Fruit fly (Drosophila melanogaster) whole organism, embryonic: ENCODE data around the gene CG32459.

Source experiments
- Abd-B ChIP-seq: fragments of 200-800 bp; sonication (Bioruptor generic); optimal IDR thresholded peaks from 2 replicates; lab custom pipeline; 2018; ENCODE audit warnings: missing biosample characterization, mild to moderate bottlenecking, missing genetic modification characterization, moderate library complexity
- Bgb ChIP-seq: fragments of 200-800 bp; sonication (Bioruptor generic); IDR thresholded peaks from 2 replicates; pipeline ENCODE4 v1.3.6; 2022; ENCODE audit warnings: missing biosample characterization, missing genetic modification characterization; ENCODE audit not compliant: partially characterized antibody
- CG11456 ChIP-seq: fragments of 200-800 bp; sonication (Bioruptor generic); IDR thresholded peaks from 3 replicates; pipeline ENCODE4 v1.3.6; 2022; ENCODE audit warnings: missing biosample characterization, missing genetic modification characterization
- CG14860 ChIP-seq: fragments of 200-800 bp; sonication (Bioruptor generic); IDR thresholded peaks from 3 replicates; pipeline ENCODE4 v1.3.6; 2022; ENCODE audit warnings: missing biosample characterization, missing genetic modification characterization; ENCODE audit not compliant: partially characterized antibody
- CG1647 ChIP-seq: fragments of 200-800 bp; sonication (Bioruptor generic); optimal IDR thresholded peaks from 3 replicates; lab custom pipeline; 2016; ENCODE audit warnings: missing biosample characterization, missing genetic modification characterization
- CG16813 ChIP-seq: fragments of 200-800 bp; sonication (Bioruptor generic); IDR thresholded peaks from 3 replicates; pipeline ENCODE4 v1.3.6; 2022; ENCODE audit warnings: missing biosample characterization, missing genetic modification characterization; ENCODE audit not compliant: partially characterized antibody
- CG1792 ChIP-seq: fragments of 200-800 bp; sonication (Bioruptor generic); optimal IDR thresholded peaks from 2 replicates; lab custom pipeline; 2016; ENCODE audit warnings: missing biosample characterization, missing genetic modification characterization
- CG32532 ChIP-seq: fragments of 200-800 bp; sonication (Bioruptor generic); IDR thresholded peaks from 2 replicates; pipeline ENCODE4 v1.3.6; 2022; ENCODE audit warnings: missing biosample characterization, missing genetic modification characterization
- CG3281 ChIP-seq: fragments of 200-800 bp; sonication (Bioruptor generic); optimal IDR thresholded peaks from 3 replicates; lab custom pipeline; 2017; ENCODE audit warnings: missing biosample characterization, mild to moderate bottlenecking, missing genetic modification characterization
- CG3726 ChIP-seq: fragments of 200-800 bp; sonication (Bioruptor generic); IDR thresholded peaks from 3 replicates; pipeline ENCODE4, ENCODE4 v1.3.6; 2022; ENCODE audit warnings: missing biosample characterization, missing genetic modification characterization
- CG5180 ChIP-seq: fragments of 200-800 bp; sonication (Bioruptor generic); optimal IDR thresholded peaks from 3 replicates; lab custom pipeline; 2017; ENCODE audit warnings: missing biosample characterization, missing genetic modification characterization, mild to moderate bottlenecking, moderate library complexity, missing genetic modification reagents
- CG7963 ChIP-seq: fragments of 200-800 bp; sonication (Bioruptor generic); IDR thresholded peaks from 3 replicates; pipeline ENCODE4 v1.3.6; 2022; ENCODE audit warnings: missing biosample characterization, missing genetic modification characterization; ENCODE audit not compliant: partially characterized antibody
- Dbx ChIP-seq: fragments of 200-800 bp; sonication (Bioruptor generic); IDR thresholded peaks from 3 replicates; pipeline ENCODE4 v1.3.6; 2022; ENCODE audit warnings: missing biosample characterization, missing genetic modification characterization
- Dek ChIP-seq: fragments of 200-800 bp; sonication (Bioruptor generic); optimal IDR thresholded peaks from 3 replicates; lab custom pipeline; 2019; ENCODE audit warnings: missing biosample characterization, mild to moderate bottlenecking, missing genetic modification characterization, moderate library complexity
- Dll ChIP-seq: fragments of 200-800 bp; sonication (Bioruptor generic); IDR thresholded peaks from 4 replicates; pipeline ENCODE4 v1.3.6; 2022; ENCODE audit warnings: missing biosample characterization, missing genetic modification characterization; ENCODE audit not compliant: partially characterized antibody
- GATAe ChIP-seq: fragments of 200-800 bp; sonication (Bioruptor generic); conservative IDR thresholded peaks from 2 replicates; pipeline ENCODE4 v1.3.6; 2022; ENCODE audit warnings: missing biosample characterization, missing genetic modification characterization
- Gsc ChIP-seq: fragments of 200-800 bp; sonication (Bioruptor generic); IDR thresholded peaks from 2 replicates; pipeline ENCODE4 v1.3.6; 2022; ENCODE audit warnings: missing biosample characterization, missing genetic modification characterization
- HLH4C ChIP-seq: fragments of 200-800 bp; sonication (Bioruptor generic); IDR thresholded peaks from 3 replicates; pipeline ENCODE4 v1.3.6; 2022; ENCODE audit warnings: missing biosample characterization, missing genetic modification characterization; ENCODE audit not compliant: partially characterized antibody
- Med ChIP-seq: fragments of 200-800 bp; sonication (Bioruptor generic); peaks from one replicate; lab custom pipeline; 2016; ENCODE audit warnings: missing biosample characterization, missing genetic modification characterization, mild to moderate bottlenecking, inconsistent platforms, moderate library complexity
- Rfx ChIP-seq: fragments of 200-800 bp; sonication (Bioruptor generic); IDR thresholded peaks from 2 replicates; pipeline ENCODE4 v1.3.6; 2022; ENCODE audit warnings: missing biosample characterization, missing genetic modification characterization
- Scr ChIP-seq: fragments of 200-800 bp; sonication (Bioruptor generic); IDR thresholded peaks from 2 replicates; pipeline ENCODE4 v1.3.6; 2022; ENCODE audit warnings: missing biosample characterization, missing genetic modification characterization; ENCODE audit not compliant: partially characterized antibody
- Sox100B ChIP-seq: fragments of 200-800 bp; sonication (Bioruptor generic); optimal IDR thresholded peaks from 3 replicates; lab custom pipeline; 2018; ENCODE audit warnings: missing biosample characterization, mild to moderate bottlenecking, missing genetic modification characterization
- Trl ChIP-seq, 3 experiments: fragments of >200 bp in 2 of 3; fragments of 200-800 bp in 1 of 3; sonication (Bioruptor generic) in 1 of 3; optimal IDR thresholded peaks; 2 replicates in 1 of 3; 3 replicates in 2 of 3; lab custom pipeline; 2016 to 2017; ENCODE audit warnings: missing biosample characterization in 1 of 3, missing genetic modification characterization in 1 of 3
- ab ChIP-seq: fragments of 200-800 bp; sonication (Bioruptor generic); optimal IDR thresholded peaks from 2 replicates; lab custom pipeline; 2016; ENCODE audit warnings: missing biosample characterization, missing genetic modification characterization
- amos ChIP-seq: fragments of 200-800 bp; sonication (Bioruptor generic); IDR thresholded peaks from 2 replicates; pipeline ENCODE4 v1.3.6; 2022; ENCODE audit warnings: missing biosample characterization, missing genetic modification characterization; ENCODE audit not compliant: partially characterized antibody
- aop ChIP-seq: fragments of 200-800 bp; sonication (Bioruptor generic); IDR thresholded peaks from 2 replicates; pipeline ENCODE4 v1.3.6; 2022; ENCODE audit warnings: missing biosample characterization, missing genetic modification characterization
- bbx ChIP-seq: fragments of 200-800 bp; sonication (Bioruptor generic); IDR thresholded peaks from 2 replicates; pipeline ENCODE4 v1.3.6; 2022; ENCODE audit warnings: missing biosample characterization, missing genetic modification characterization; ENCODE audit not compliant: partially characterized antibody
- br ChIP-seq: fragments of >200 bp; optimal IDR thresholded peaks from 2 replicates; lab custom pipeline; 2017
- bsh ChIP-seq, 2 experiments: fragments of 200-800 bp; sonication (Bioruptor generic); optimal IDR thresholded peaks; 2 replicates each; lab custom pipeline; 2017 to 2018; ENCODE audit warnings: mild to moderate bottlenecking in 2 of 2, missing biosample characterization in 2 of 2, missing genetic modification characterization in 2 of 2, moderate library complexity in 1 of 2
- btn ChIP-seq: fragments of 200-800 bp; sonication (Bioruptor generic); optimal IDR thresholded peaks from 2 replicates; lab custom pipeline; 2016; ENCODE audit warnings: missing biosample characterization, missing genetic modification characterization
- ci ChIP-seq: fragments of 200-800 bp; sonication (Bioruptor generic); IDR thresholded peaks from 3 replicates; pipeline ENCODE4 v1.3.6; 2022; ENCODE audit warnings: missing biosample characterization, missing genetic modification characterization
- dati ChIP-seq: fragments of 200-800 bp; sonication (Bioruptor generic); IDR thresholded peaks from 2 replicates; pipeline ENCODE4 v1.3.6; 2022; ENCODE audit warnings: missing biosample characterization, missing genetic modification characterization
- hb ChIP-seq: fragments of 200-800 bp; sonication (Bioruptor generic); IDR thresholded peaks from 3 replicates; pipeline ENCODE4 v1.3.6; 2022; ENCODE audit warnings: missing biosample characterization, missing genetic modification characterization; ENCODE audit not compliant: partially characterized antibody
- hkb ChIP-seq, 2 experiments: fragments of 200-800 bp in 1 of 2; fragments of >200 bp in 1 of 2; sonication (Bioruptor generic) in 1 of 2; IDR thresholded peaks in 1 of 2; optimal IDR thresholded peaks in 1 of 2; 2 replicates each; pipeline versions ENCODE4 v1.3.6 to Lab custom; 2017 to 2022; ENCODE audit warnings: missing biosample characterization in 1 of 2, missing genetic modification characterization in 1 of 2
- ind ChIP-seq: fragments of 200-800 bp; sonication (Bioruptor generic); optimal IDR thresholded peaks from 3 replicates; lab custom pipeline; 2016; ENCODE audit warnings: missing biosample characterization, missing genetic modification characterization
- knrl ChIP-seq: fragments of 200-800 bp; sonication (Bioruptor generic); IDR thresholded peaks from 3 replicates; pipeline ENCODE4 v1.3.6; 2022; ENCODE audit warnings: missing biosample characterization, missing genetic modification characterization; ENCODE audit not compliant: partially characterized antibody
- lbe ChIP-seq: fragments of 200-800 bp; sonication (Bioruptor generic); optimal IDR thresholded peaks from 2 replicates; lab custom pipeline; 2016; ENCODE audit warnings: missing biosample characterization, mild to moderate bottlenecking, missing genetic modification characterization
- mld ChIP-seq: fragments of 200-800 bp; sonication (Bioruptor generic); IDR thresholded peaks from 3 replicates; pipeline ENCODE4 v1.3.6; 2022; ENCODE audit warnings: missing biosample characterization, missing genetic modification characterization; ENCODE audit not compliant: partially characterized antibody
- nerfin-2 ChIP-seq: fragments of 200-800 bp; sonication (Bioruptor generic); IDR thresholded peaks from 2 replicates; pipeline ENCODE4 v1.3.6; 2022; ENCODE audit warnings: missing biosample characterization, missing genetic modification characterization; ENCODE audit not compliant: partially characterized antibody
- nom ChIP-seq: fragments of 200-800 bp; sonication (Bioruptor generic); optimal IDR thresholded peaks from 2 replicates; lab custom pipeline; 2017; ENCODE audit warnings: missing biosample characterization, missing genetic modification characterization, mild to moderate bottlenecking, moderate library complexity, missing genetic modification reagents
- sens ChIP-seq: fragments of 200-800 bp; sonication (Bioruptor generic); peaks from one replicate; lab custom pipeline; 2016; ENCODE audit warnings: missing biosample characterization, missing genetic modification characterization
- sr ChIP-seq: fragments of 200-800 bp; sonication (Bioruptor generic); IDR thresholded peaks from 3 replicates; pipeline ENCODE4 v1.3.6; 2022; ENCODE audit warnings: missing biosample characterization, missing genetic modification characterization
- unc-4 ChIP-seq: fragments of 200-800 bp; sonication (Bioruptor generic); IDR thresholded peaks from 2 replicates; pipeline ENCODE4 v1.3.6; 2022; ENCODE audit warnings: missing biosample characterization, missing genetic modification characterization; ENCODE audit not compliant: partially characterized antibody
- vnd ChIP-seq: fragments of 200-800 bp; sonication (Bioruptor generic); IDR thresholded peaks from 3 replicates; pipeline ENCODE4 v1.3.6; 2022; ENCODE audit warnings: missing biosample characterization, missing genetic modification characterization; ENCODE audit not compliant: partially characterized antibody
- yki ChIP-seq: fragments of >200 bp; optimal IDR thresholded peaks from 3 replicates; lab custom pipeline; 2018
- zen2 ChIP-seq: fragments of 200-800 bp; sonication (Bioruptor generic); IDR thresholded peaks from 3 replicates; pipeline ENCODE4 v1.3.6; 2022; ENCODE audit warnings: missing biosample characterization, missing genetic modification characterization; ENCODE audit not compliant: partially characterized antibody

The CG32459 gene

dm6 chr3L:22843094-22843493 lies 12.8 kb downstream of the CG32459 start (continued):
- TF ChIP-seq nerfin-2 (GFP tag; lab: Robert Waterston, UW) = peak; percentile 82
- TF ChIP-seq hkb (optimal IDR thresholded peaks at IDR 0.05; lab: Kevin White, UChicago) = peak; percentile 23
- TF ChIP-seq hkb (GFP tag; IDR thresholded peaks at IDR 0.05; lab: Robert Waterston, UW) = no peak
- TF ChIP-seq CG16813 = peak; percentile 88
- peak; percentile 77 for TF ChIP-seq bbx (GFP tag; lab: Robert Waterston, UW)
- peak; percentile 82 for TF ChIP-seq mld (GFP tag; lab: Robert Waterston, UW)
- TF ChIP-seq hb = peak; percentile 77; the same call in 2 of the 3 replicates
- peak; percentile 13; the same call in 1 of the 2 replicates for TF ChIP-seq unc-4 (GFP tag; lab: Robert Waterston, UW)
- peak; percentile 74 for TF ChIP-seq HLH4C
- TF ChIP-seq Scr (GFP tag; lab: Robert Waterston, UW) = peak; percentile 67
- no peak for TF ChIP-seq yki (lab: Kevin White, UChicago)
- TF ChIP-seq Sox100B = no peak
- TF ChIP-seq Bgb (GFP tag; lab: Robert Waterston, UW) = peak; percentile 80
- TF ChIP-seq CG14860 (GFP tag; lab: Robert Waterston, UW) = peak; percentile 77
- peak; percentile 75 for TF ChIP-seq CG7963 (GFP tag; lab: Robert Waterston, UW)
- TF ChIP-seq vnd (GFP tag; lab: Robert Waterston, UW) = peak; percentile 64; the same call in 2 of the 3 replicates
- no peak for TF ChIP-seq ab (GFP tag; lab: Kevin White, UChicago)
- TF ChIP-seq Dll (GFP tag; lab: Robert Waterston, UW) = 0 out of 4 replicates have a peak, but pooled peaks have one; percentile 36
- TF ChIP-seq ci (GFP tag; lab: Robert Waterston, UW) = 0 out of 3 replicates have a peak, but pooled peaks have one; percentile 10
- peak; percentile 21 for TF ChIP-seq Med (GFP tag; lab: Kevin White, UChicago)
- peak; percentile 62; the same call in 2 of the 3 replicates for TF ChIP-seq knrl (GFP tag; lab: Robert Waterston, UW)
- TF ChIP-seq CG1792 (GFP tag; lab: Kevin White, UChicago) = no peak
- TF ChIP-seq br (lab: Kevin White, UChicago) = no peak

dm6 chr3L:22839726-22840228 lies 16.1 kb downstream of the CG32459 start:
- TF ChIP-seq lbe (peak; percentile 45), ind (GFP tag; lab: Kevin White, UChicago) (no peak), btn (GFP tag; lab: Kevin White, UChicago) (no peak), zen2 (GFP tag; lab: Robert Waterston, UW) (0 out of 3 replicates have a peak, but pooled peaks have one; percentile 6), aop (GFP tag; lab: Robert Waterston, UW) (no peak), Abd-B (GFP tag; lab: Kevin White, UChicago) (no peak), Dek (no peak), amos (GFP tag; lab: Robert Waterston, UW) (no peak), CG3726 (GFP tag; lab: Robert Waterston, UW) (0 out of 3 replicates have a peak, but pooled peaks have one; percentile 30), Dbx (0 out of 3 replicates have a peak, but pooled peaks have one; percentile 12), sens (GFP tag; lab: Kevin White, UChicago) (peak; percentile 14), sr (GFP tag; lab: Robert Waterston, UW) (0 out of 3 replicates have a peak, but pooled peaks have one; percentile 26), ab (GFP tag; lab: Kevin White, UChicago) (no peak), Trl (optimal IDR thresholded peaks at IDR 0.05; lab: Kevin White, UChicago) (peak; percentile 56 to 67), Trl (GFP tag; optimal IDR thresholded peaks at IDR 0.05; lab: Kevin White, UChicago) (no peak), bsh (GFP tag; optimal IDR thresholded peaks at IDR 0.05; lab: Kevin White, UChicago) (peak in 1 of 2 experiments; percentile 44), CG1647 (GFP tag; lab: Kevin White, UChicago) (no peak), dati (no peak), Rfx (GFP tag; lab: Robert Waterston, UW) (no peak), CG3281 (GFP tag; lab: Kevin White, UChicago) (no peak), GATAe (GFP tag; lab: Robert Waterston, UW) (0 out of 2 replicates have a peak, but pooled peaks have one; percentile 21), HLH4C (no peak), CG32532 (GFP tag; lab: Robert Waterston, UW) (0 out of 2 replicates have a peak, but pooled peaks have one; percentile 4), CG11456 (GFP tag; lab: Robert Waterston, UW) (0 out of 3 replicates have a peak, but pooled peaks have one; percentile 37), nom (GFP tag; lab: Kevin White, UChicago) (peak; percentile 86), Gsc (GFP tag; lab: Robert Waterston, UW) (no peak), CG5180 (no peak)
